Worm (Caenorhabditis elegans): ENCODE measurements around the gene pgam-5.

DNA sequence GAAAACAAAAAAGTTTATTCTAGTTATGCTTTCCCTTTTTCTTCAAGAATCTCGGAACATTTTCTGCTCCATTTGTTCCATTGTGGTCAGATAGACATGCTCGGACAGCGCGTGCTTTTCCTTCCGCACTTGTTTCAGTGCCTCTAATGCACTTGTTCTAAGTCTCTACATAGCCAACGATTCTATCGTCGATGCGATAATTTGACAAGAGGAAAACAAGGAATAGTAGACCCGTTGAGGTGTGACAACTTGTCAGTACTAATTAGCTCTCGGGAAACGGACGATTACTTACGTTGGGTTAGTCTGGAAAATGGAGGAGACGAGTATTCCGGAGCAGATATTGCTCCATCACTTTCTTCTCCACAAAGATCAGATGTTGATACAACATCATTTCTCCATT lies 10.3 kb downstream of the pgam-5 start:
- TF ChIP-seq bed-2 (GFP tag; IDR thresholded peaks at IDR 0.05) (no peak), pbrm-1 (GFP tag; IDR thresholded peaks at IDR 0.05) (no peak), efl-1 (GFP tag; optimal IDR thresholded peaks at IDR 0.05) (no peak), nfya-2 (GFP tag; IDR thresholded peaks at IDR 0.05) (no peak), lin-35 (GFP tag; optimal IDR thresholded peaks at IDR 0.05) (no peak), fkh-3 (tag; optimal IDR thresholded peaks at IDR 0.05) (no peak), unc-130 (GFP tag; optimal IDR thresholded peaks at IDR 0.05) (no peak), ceh-91 (GFP tag; IDR thresholded peaks at IDR 0.05) (no peak), him-1 (tag; optimal IDR thresholded peaks at IDR 0.05) (no peak), tlf-1 (GFP tag; optimal IDR thresholded peaks at IDR 0.05) (no peak), B0035.1 (tag; optimal IDR thresholded peaks at IDR 0.05) (no peak), ztf-22 (GFP tag; optimal IDR thresholded peaks at IDR 0.05) (no peak)
